Worm (Caenorhabditis elegans): ENCODE data around the gene C04H4.1.

Gene C04H4.1

ce11 chrII:8001428-8001827 lies 42.8 kb downstream of the C04H4.1 start:
- TF ChIP-seq scrt-1 (GFP tag; IDR thresholded peaks at IDR 0.05) (no peak), ceh-36 (tag; optimal IDR thresholded peaks at IDR 0.05) (no peak), hmbx-1 (tag; optimal IDR thresholded peaks at IDR 0.05) (no peak), flt-1 (GFP tag; IDR thresholded peaks at IDR 0.05) (no peak), sea-1 (GFP tag; conservative IDR thresholded peaks at IDR 0.05) (no peak), F13C5.2 (tag; optimal IDR thresholded peaks at IDR 0.05) (no peak), tbx-37 (GFP tag; conservative IDR thresholded peaks at IDR 0.05) (no peak), ama-1 (optimal IDR thresholded peaks at IDR 0.05) (no peak)

ce11 chrII:8004157-8004556 lies 45.5 kb downstream of the C04H4.1 start, which contains the start of gene pgp-11:
TSS of gene pgp-11 (minus strand) at chrII:8004257.
- TF ChIP-seq F13C5.2 (tag; optimal IDR thresholded peaks at IDR 0.05): no peak
- no peak for TF ChIP-seq hnd-1 (tag; optimal IDR thresholded peaks at IDR 0.05)
- TF ChIP-seq tbx-11 (GFP tag; IDR thresholded peaks at IDR 0.05): no peak
- TF ChIP-seq scrt-1 (GFP tag; IDR thresholded peaks at IDR 0.05): no peak
- TF ChIP-seq ceh-36 (tag; optimal IDR thresholded peaks at IDR 0.05): no peak
- no peak for TF ChIP-seq ceh-13 (GFP tag; optimal IDR thresholded peaks at IDR 0.05)
- TF ChIP-seq pes-1 (GFP tag; IDR thresholded peaks at IDR 0.05): no peak
- no peak for TF ChIP-seq hmg-4 (GFP tag; optimal IDR thresholded peaks at IDR 0.05)
- no peak for TF ChIP-seq B0310.2 (tag; optimal IDR thresholded peaks at IDR 0.05)
- TF ChIP-seq flt-1 (GFP tag; IDR thresholded peaks at IDR 0.05): no peak
- no peak for TF ChIP-seq ets-7 (tag; optimal IDR thresholded peaks at IDR 0.05)
- TF ChIP-seq ama-1 (optimal IDR thresholded peaks at IDR 0.05): no peak
- TF ChIP-seq aly-1 (tag; optimal IDR thresholded peaks at IDR 0.05): no peak
- TF ChIP-seq sea-1 (GFP tag; conservative IDR thresholded peaks at IDR 0.05): no peak
- TF ChIP-seq tbx-37 (GFP tag; conservative IDR thresholded peaks at IDR 0.05): no peak
- no peak for TF ChIP-seq hmbx-1 (tag; optimal IDR thresholded peaks at IDR 0.05)
- no peak for TF ChIP-seq tra-4 (tag; optimal IDR thresholded peaks at IDR 0.05)

ce11 chrII:8004752-8005151 lies 46.1 kb downstream of the C04H4.1 start:
- TF ChIP-seq tbx-11 (GFP tag; IDR thresholded peaks at IDR 0.05) (no peak), ceh-13 (GFP tag; optimal IDR thresholded peaks at IDR 0.05) (no peak)

- TF ChIP-seq tra-4 (tag; optimal IDR thresholded peaks at IDR 0.05) (no peak), sea-1 (GFP tag; conservative IDR thresholded peaks at IDR 0.05) (no peak), B0310.2 (tag; optimal IDR thresholded peaks at IDR 0.05) (no peak), hmg-4 (GFP tag; optimal IDR thresholded peaks at IDR 0.05) (no peak), ama-1 (optimal IDR thresholded peaks at IDR 0.05) (no peak), flt-1 (GFP tag; IDR thresholded peaks at IDR 0.05) (no peak), hmbx-1 (tag; optimal IDR thresholded peaks at IDR 0.05) (no peak), ets-7 (tag; optimal IDR thresholded peaks at IDR 0.05) (no peak), pes-1 (GFP tag; IDR thresholded peaks at IDR 0.05) (no peak), ceh-13 (GFP tag; optimal IDR thresholded peaks at IDR 0.05) (no peak), tbx-11 (GFP tag; IDR thresholded peaks at IDR 0.05) (no peak)
Observed at ce11 chrII:8006962-8007361, 48.3 kb downstream of the C04H4.1 start.

- no peak for TF ChIP-seq flt-1 (GFP tag; IDR thresholded peaks at IDR 0.05)
- TF ChIP-seq ceh-36 (tag; optimal IDR thresholded peaks at IDR 0.05): no peak
- TF ChIP-seq aly-1 (tag; optimal IDR thresholded peaks at IDR 0.05): no peak
- no peak for TF ChIP-seq tra-4 (tag; optimal IDR thresholded peaks at IDR 0.05)
- TF ChIP-seq hnd-1 (tag; optimal IDR thresholded peaks at IDR 0.05): no peak
- TF ChIP-seq pes-1 (GFP tag; IDR thresholded peaks at IDR 0.05): no peak
- TF ChIP-seq ceh-13 (GFP tag; optimal IDR thresholded peaks at IDR 0.05): no peak
- no peak for TF ChIP-seq tbx-37 (GFP tag; conservative IDR thresholded peaks at IDR 0.05)
- TF ChIP-seq ets-7 (tag; optimal IDR thresholded peaks at IDR 0.05): no peak
- no peak for TF ChIP-seq F13C5.2 (tag; optimal IDR thresholded peaks at IDR 0.05)
- no peak for TF ChIP-seq tbx-11 (GFP tag; IDR thresholded peaks at IDR 0.05)
- no peak for TF ChIP-seq hmbx-1 (tag; optimal IDR thresholded peaks at IDR 0.05)
- TF ChIP-seq sea-1 (GFP tag; conservative IDR thresholded peaks at IDR 0.05): no peak
Observed at ce11 chrII:8008334-8008733, 49.7 kb downstream of the C04H4.1 start, which contains the start of gene glna-2. TSS of gene glna-2 (plus strand) at chrII:8008634.

All from whole organism, early embryonic.